Fruit fly (Drosophila melanogaster): ENCODE results near the gene bves.
A peak's percentile ranks its signal among the peaks of the same experiment; 100 is the strongest.

Gene bves

dm6 chrX:21124176-21124575 lies 70.4 kb downstream of the bves start (continued):
- no peak for TF ChIP-seq her (GFP tag; optimal IDR thresholded peaks at IDR 0.05)
- TF ChIP-seq Dfd (GFP tag; optimal IDR thresholded peaks at IDR 0.05): no peak
- TF ChIP-seq Jarid2 (GFP tag; optimal IDR thresholded peaks at IDR 0.05): peak; percentile 0
- TF ChIP-seq Opbp (GFP tag; IDR thresholded peaks at IDR 0.05; ENCODE audit: partially characterized antibody): no peak
- TF ChIP-seq Taf1 (GFP tag; IDR thresholded peaks at IDR 0.05): peak; percentile 29; the same call in 1 of the 2 replicates
- peak; percentile 75 for TF ChIP-seq tio (GFP tag; optimal IDR thresholded peaks at IDR 0.05)
- peak; percentile 65 for TF ChIP-seq CG17385 (GFP tag; optimal IDR thresholded peaks at IDR 0.05)
- peak; percentile 13; the same call in 1 of the 2 replicates for TF ChIP-seq Rx (GFP tag; IDR thresholded peaks at IDR 0.05)
- no peak for TF ChIP-seq CG10543 (GFP tag; optimal IDR thresholded peaks at IDR 0.05)
- no peak for TF ChIP-seq Bgb (GFP tag; IDR thresholded peaks at IDR 0.05; ENCODE audit: partially characterized antibody)
- TF ChIP-seq sna (GFP tag; IDR thresholded peaks at IDR 0.05; ENCODE audit: partially characterized antibody): no peak
- no peak for TF ChIP-seq sc (optimal IDR thresholded peaks at IDR 0.05)
- peak; percentile 52 for TF ChIP-seq sc (GFP tag; optimal IDR thresholded peaks at IDR 0.05)
- TF ChIP-seq dmrt11E (tag; optimal IDR thresholded peaks at IDR 0.05): peak; percentile 69
- TF ChIP-seq CG18619 (GFP tag; optimal IDR thresholded peaks at IDR 0.05): peak; percentile 56
- peak; percentile 63 for TF ChIP-seq CG10654 (GFP tag; optimal IDR thresholded peaks at IDR 0.05)
- no peak for TF ChIP-seq pita (GFP tag; optimal IDR thresholded peaks at IDR 0.05)
- TF ChIP-seq fd96Cb (tag; optimal IDR thresholded peaks at IDR 0.05): peak; percentile 71
- no peak for TF ChIP-seq crc (GFP tag; optimal IDR thresholded peaks at IDR 0.05)
- no peak for TF ChIP-seq CG42726 (GFP tag; IDR thresholded peaks at IDR 0.05; ENCODE audit: partially characterized antibody)
- 0 out of 3 replicates have a peak, but pooled peaks have one; percentile 18 for TF ChIP-seq CG6175 (GFP tag; IDR thresholded peaks at IDR 0.05)
- peak; percentile 36; the same call in 1 of the 2 replicates for TF ChIP-seq E2f2 (GFP tag; IDR thresholded peaks at IDR 0.05)
- peak; percentile 14 for TF ChIP-seq zfh2 (GFP tag; optimal IDR thresholded peaks at IDR 0.05)
- peak; percentile 55 for TF ChIP-seq CG12155 (GFP tag; optimal IDR thresholded peaks at IDR 0.05)
- peak; percentile 14 for TF ChIP-seq CG6654 (GFP tag; optimal IDR thresholded peaks at IDR 0.05)
- no peak for TF ChIP-seq hkb (optimal IDR thresholded peaks at IDR 0.05)
- peak; percentile 70 for TF ChIP-seq hkb (GFP tag; IDR thresholded peaks at IDR 0.05)
- peak; percentile 72 for TF ChIP-seq CG12769 (tag; optimal IDR thresholded peaks at IDR 0.05)
- TF ChIP-seq salm (tag; optimal IDR thresholded peaks at IDR 0.05): no peak
- no peak for TF ChIP-seq pb (GFP tag; optimal IDR thresholded peaks at IDR 0.05)
- peak; percentile 7 for TF ChIP-seq Atf-2 (GFP tag; optimal IDR thresholded peaks at IDR 0.05)
- TF ChIP-seq CG9797 (GFP tag; optimal IDR thresholded peaks at IDR 0.05): no peak
- no peak for TF ChIP-seq Atf3 (GFP tag; optimal IDR thresholded peaks at IDR 0.05)
- TF ChIP-seq CG11398 (GFP tag; optimal IDR thresholded peaks at IDR 0.05): no peak
- peak; percentile 67 for TF ChIP-seq Hr3 (GFP tag; optimal IDR thresholded peaks at IDR 0.05)
- peak; percentile 68 for TF ChIP-seq lab (GFP tag; optimal IDR thresholded peaks at IDR 0.05)
- TF ChIP-seq CG2678 (tag; optimal IDR thresholded peaks at IDR 0.05): peak; percentile 81
- TF ChIP-seq fru (optimal IDR thresholded peaks at IDR 0.05): no peak
- TF ChIP-seq cato (GFP tag; optimal IDR thresholded peaks at IDR 0.05; ENCODE audit: borderline replicate concordance): peak; percentile 53
- TF ChIP-seq Rfx (GFP tag; IDR thresholded peaks at IDR 0.05): peak; percentile 80
- TF ChIP-seq Hmr (GFP tag; optimal IDR thresholded peaks at IDR 0.05): peak; percentile 65
- TF ChIP-seq HHEX (GFP tag; optimal IDR thresholded peaks at IDR 0.05): peak; percentile 54
- peak; percentile 35 for TF ChIP-seq CG8281 (tag; optimal IDR thresholded peaks at IDR 0.05)
- TF ChIP-seq CG31224 (GFP tag; IDR thresholded peaks at IDR 0.05): peak; percentile 28; the same call in 1 of the 2 replicates
- TF ChIP-seq yki (optimal IDR thresholded peaks at IDR 0.05): no peak
- TF ChIP-seq Side (GFP tag; optimal IDR thresholded peaks at IDR 0.05): peak; percentile 12
- TF ChIP-seq az2 (GFP tag; optimal IDR thresholded peaks at IDR 0.05): peak; percentile 72
- no peak for TF ChIP-seq GATAe (GFP tag; conservative IDR thresholded peaks at IDR 0.05)
- 0 out of 2 replicates have a peak, but pooled peaks have one; percentile 46 for TF ChIP-seq ap (GFP tag; IDR thresholded peaks at IDR 0.05)
- TF ChIP-seq CG5953 (GFP tag; IDR thresholded peaks at IDR 0.05): peak; percentile 45; the same call in 1 of the 2 replicates
- TF ChIP-seq eve (GFP tag; optimal IDR thresholded peaks at IDR 0.05): peak in 1 of 2 experiments; percentile 83
- TF ChIP-seq CG8478 (optimal IDR thresholded peaks at IDR 0.05): no peak

Data from whole organism, embryonic.